Worm (Caenorhabditis elegans) whole organism, L1 larva: ENCODE data around the gene Y110A2AL.2.

Source experiments
- aly-2 ChIP-seq: fragments of 150-350 bp; optimal IDR thresholded peaks from 2 replicates; lab custom pipeline; 2014; ENCODE audit warnings: missing biosample characterization, missing genetic modification characterization
- ama-1 ChIP-seq: fragments of 150-350 bp; optimal IDR thresholded peaks from 2 replicates; lab custom pipeline; 2014
- blmp-1 ChIP-seq: fragments of 150-350 bp; optimal IDR thresholded peaks from 2 replicates; lab custom pipeline; 2014; ENCODE audit warnings: missing biosample characterization, missing genetic modification characterization
- dpl-1 ChIP-seq, 3 experiments: fragments of 150-350 bp in 2 of 3; sonication (generic microtip) in 1 of 3; optimal IDR thresholded peaks; 2 replicates each; lab custom pipeline; 2014 to 2017; ENCODE audit warnings: missing biosample characterization in 3 of 3, missing genetic modification characterization in 3 of 3, missing genetic modification reagents in 3 of 3
- lin-13 ChIP-seq: fragments of 150-350 bp; optimal IDR thresholded peaks from 2 replicates; lab custom pipeline; 2014; ENCODE audit warnings: missing biosample characterization, missing genetic modification reagents, missing genetic modification characterization
- nhr-28 ChIP-seq: fragments of 150-350 bp; optimal IDR thresholded peaks from 2 replicates; lab custom pipeline; 2014; ENCODE audit warnings: missing biosample characterization, missing genetic modification characterization
- nhr-84 ChIP-seq: sonication (generic microtip); optimal IDR thresholded peaks from 2 replicates; lab custom pipeline; 2017; ENCODE audit warnings: missing biosample characterization, missing genetic modification characterization
- snpc-4 ChIP-seq: fragments of 150-350 bp; optimal IDR thresholded peaks from 2 replicates; lab custom pipeline; 2014; ENCODE audit warnings: missing biosample characterization, missing genetic modification characterization
- unc-86 ChIP-seq: sonication (generic microtip); optimal IDR thresholded peaks from 2 replicates; lab custom pipeline; 2016; ENCODE audit warnings: missing genetic modification characterization, missing compliant biosample characterization
- zag-1 ChIP-seq: fragments of 150-350 bp; optimal IDR thresholded peaks from 2 replicates; lab custom pipeline; 2014; ENCODE audit warnings: missing biosample characterization, missing genetic modification characterization
- ztf-4 ChIP-seq: fragments of 150-350 bp; optimal IDR thresholded peaks from 2 replicates; lab custom pipeline; 2014; ENCODE audit warnings: missing biosample characterization, missing genetic modification characterization

ce11 chrII:2829482-2829881 is 38.3 kb upstream of the Y110A2AL.2 start:
- TF ChIP-seq nhr-28 (tag; lab: Kevin White, UChicago) (no peak), ama-1 (no peak), lin-13 (GFP tag; lab: Kevin White, UChicago) (no peak), zag-1 (tag; lab: Kevin White, UChicago) (no peak), aly-2 (tag; lab: Kevin White, UChicago) (no peak), dpl-1 (GFP tag; optimal IDR thresholded peaks at IDR 0.05; lab: Kevin White, UChicago) (no peak), unc-86 (tag; lab: Kevin White, UChicago) (no peak), nhr-84 (tag; lab: Kevin White, UChicago) (no peak), blmp-1 (tag; lab: Kevin White, UChicago) (no peak), snpc-4 (tag; lab: Kevin White, UChicago) (no peak), ztf-4 (tag; lab: Kevin White, UChicago) (no peak)
